Worm (Caenorhabditis elegans): ENCODE data around the gene Y48E1B.8.
A peak's percentile ranks its signal among the peaks of the same experiment; 100 is the strongest.

Gene Y48E1B.8

DNA sequence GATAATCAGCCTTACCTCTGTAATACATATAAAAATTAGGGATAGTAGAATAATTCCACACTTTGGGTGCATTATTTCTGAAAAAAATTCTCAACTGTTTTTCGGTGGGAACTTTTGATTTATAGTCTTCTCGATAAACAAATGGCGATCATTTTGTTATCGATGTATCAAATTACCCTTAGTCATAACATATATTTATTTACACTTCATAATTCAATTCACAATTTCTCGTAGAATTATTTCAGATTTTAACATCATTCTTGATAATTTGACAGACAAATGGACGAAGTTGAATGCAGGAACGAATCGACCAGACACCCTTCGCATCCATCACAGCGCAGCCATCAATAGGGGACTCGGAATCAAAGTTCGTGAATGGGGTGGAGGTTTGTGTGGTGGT, 5.0 kb downstream of the Y48E1B.8 start, which contains the start of gene clec-145:
Gene clec-145 (minus strand): TSS at position 101 of the 400 bp plus-strand sequence.
- TF ChIP-seq hmg-4 (GFP tag; optimal IDR thresholded peaks at IDR 0.05): no peak
- TF ChIP-seq ceh-36 (tag; optimal IDR thresholded peaks at IDR 0.05): no peak
- no peak for TF ChIP-seq pes-1 (GFP tag; IDR thresholded peaks at IDR 0.05)
- TF ChIP-seq ets-7 (tag; optimal IDR thresholded peaks at IDR 0.05): no peak

DNA sequence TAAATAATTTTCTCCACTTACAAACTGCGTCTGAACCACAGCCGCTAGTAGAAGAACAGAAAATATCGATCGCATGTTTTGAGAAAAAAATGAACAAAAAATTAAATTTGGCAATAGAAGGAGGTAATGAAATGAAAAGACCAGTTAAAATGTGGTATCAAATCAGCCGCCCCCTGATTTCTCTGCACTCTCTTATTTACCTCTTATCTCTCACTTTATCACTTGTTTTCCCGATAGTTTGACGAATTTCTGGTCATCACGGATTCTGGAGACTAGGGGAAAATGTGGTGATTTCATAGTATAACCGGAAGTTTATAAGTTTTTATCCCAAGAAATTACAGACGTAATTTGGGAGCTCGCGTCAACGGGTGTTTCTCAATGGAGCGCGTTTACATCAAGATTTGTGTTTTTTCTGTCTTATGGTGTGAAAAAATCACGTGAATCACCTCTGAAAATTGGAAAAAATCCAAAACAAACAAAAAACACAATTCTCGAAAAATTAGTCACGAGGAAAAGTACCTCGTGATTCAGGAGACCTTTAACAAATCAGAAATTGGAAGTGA, 8.2 kb downstream of the Y48E1B.8 start, which contains the start of gene clec-146:
Gene clec-146 (minus strand): TSS at position 116 of the 563 bp plus-strand sequence.
- TF ChIP-seq tra-4 (tag; optimal IDR thresholded peaks at IDR 0.05) (no peak), scrt-1 (GFP tag; IDR thresholded peaks at IDR 0.05) (no peak), F13C5.2 (tag; optimal IDR thresholded peaks at IDR 0.05) (no peak), tbx-11 (GFP tag; IDR thresholded peaks at IDR 0.05) (no peak), aly-1 (tag; optimal IDR thresholded peaks at IDR 0.05) (no peak), hmbx-1 (tag; optimal IDR thresholded peaks at IDR 0.05) (no peak), ceh-36 (tag; optimal IDR thresholded peaks at IDR 0.05) (no peak), hmg-4 (GFP tag; optimal IDR thresholded peaks at IDR 0.05) (no peak), sea-1 (GFP tag; conservative IDR thresholded peaks at IDR 0.05) (no peak), ets-7 (tag; optimal IDR thresholded peaks at IDR 0.05) (no peak), flt-1 (GFP tag; IDR thresholded peaks at IDR 0.05) (no peak), hnd-1 (tag; optimal IDR thresholded peaks at IDR 0.05) (no peak), B0310.2 (tag; optimal IDR thresholded peaks at IDR 0.05) (no peak), ceh-13 (GFP tag; optimal IDR thresholded peaks at IDR 0.05) (no peak), ama-1 (optimal IDR thresholded peaks at IDR 0.05) (no peak), tbx-37 (GFP tag; conservative IDR thresholded peaks at IDR 0.05) (no peak)

DNA sequence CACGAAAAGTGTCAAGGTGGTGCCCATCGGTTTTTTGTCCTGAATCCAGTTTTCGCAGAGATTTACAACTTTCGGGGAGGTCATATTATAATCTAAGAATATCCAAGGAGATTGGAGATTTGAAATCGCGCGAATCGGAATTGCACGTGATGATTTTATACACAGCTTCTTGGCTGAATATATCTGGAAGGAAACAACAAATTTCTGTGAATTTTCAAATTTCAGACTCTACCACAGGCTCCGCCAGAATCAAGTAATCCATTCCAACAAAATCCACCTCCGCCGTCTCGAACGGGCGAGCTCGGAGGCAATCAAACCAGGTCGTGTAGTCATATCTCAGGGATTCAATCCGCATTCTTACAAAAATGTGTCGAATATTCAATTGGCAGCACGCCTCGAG, 9.8 kb downstream of the Y48E1B.8 start:
- TF ChIP-seq pes-1 (GFP tag; IDR thresholded peaks at IDR 0.05) (no peak), B0310.2 (tag; optimal IDR thresholded peaks at IDR 0.05) (no peak), hmbx-1 (tag; optimal IDR thresholded peaks at IDR 0.05) (no peak), scrt-1 (GFP tag; IDR thresholded peaks at IDR 0.05) (no peak), tbx-37 (GFP tag; conservative IDR thresholded peaks at IDR 0.05) (no peak), ceh-36 (tag; optimal IDR thresholded peaks at IDR 0.05) (no peak), flt-1 (GFP tag; IDR thresholded peaks at IDR 0.05) (no peak), F13C5.2 (tag; optimal IDR thresholded peaks at IDR 0.05) (no peak), sea-1 (GFP tag; conservative IDR thresholded peaks at IDR 0.05) (no peak), tbx-11 (GFP tag; IDR thresholded peaks at IDR 0.05) (no peak), tra-4 (tag; optimal IDR thresholded peaks at IDR 0.05) (no peak), aly-1 (tag; optimal IDR thresholded peaks at IDR 0.05) (no peak)

DNA sequence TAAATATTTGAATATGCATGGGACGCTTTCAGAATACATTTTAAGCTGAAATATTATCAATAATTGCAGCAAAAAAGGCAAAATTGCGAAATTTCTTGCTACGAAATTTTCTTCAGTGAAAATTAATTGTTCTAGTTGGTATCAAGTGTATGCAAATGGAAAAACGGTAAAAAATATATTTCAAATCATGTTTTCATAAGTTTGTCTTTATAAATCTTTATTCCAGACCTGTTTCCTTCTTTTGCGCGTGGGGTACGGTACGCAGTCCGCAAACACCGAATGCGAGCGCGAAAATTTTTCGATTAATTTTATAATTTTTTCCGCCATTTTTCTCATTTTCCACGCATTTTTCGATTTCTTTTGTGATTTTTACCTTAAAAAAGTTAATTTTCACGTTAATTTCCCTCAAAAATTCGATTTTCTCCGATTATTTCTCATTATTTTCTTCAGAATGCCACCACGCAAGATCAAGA, 11.0 kb downstream of the Y48E1B.8 start, which contains the start of the genes fbxc-23 and csc-1:
Gene fbxc-23 (minus strand): TSS at position 51 of the 473 bp plus-strand sequence.
Gene csc-1 (plus strand): TSS at position 451 of the 473 bp plus-strand sequence.
- TF ChIP-seq F13C5.2 (tag; optimal IDR thresholded peaks at IDR 0.05) (peak; percentile 49), tra-4 (tag; optimal IDR thresholded peaks at IDR 0.05) (no peak)

DNA sequence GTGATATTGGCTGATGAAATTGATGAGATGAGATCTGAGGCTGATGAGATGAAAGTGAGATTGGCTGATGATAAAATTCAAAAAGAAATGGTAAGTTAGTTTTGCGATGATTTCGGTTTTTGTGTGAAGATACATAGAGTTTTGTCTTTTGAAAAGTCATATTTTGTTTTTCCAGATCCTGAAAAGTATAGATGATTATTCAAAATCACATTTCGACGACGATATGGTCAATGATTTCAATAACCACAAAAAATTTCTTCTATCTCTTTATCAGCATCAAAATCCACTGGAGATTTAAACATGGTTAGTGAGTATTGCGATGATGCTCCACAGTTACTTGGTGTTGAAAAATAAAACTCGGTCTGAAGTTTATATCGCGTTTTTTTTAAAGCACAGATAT, 15.4 kb downstream of the Y48E1B.8 start, which contains the start of gene csp-1:
Gene csp-1 (plus strand): TSS at position 301 of the 400 bp plus-strand sequence.
- TF ChIP-seq tra-4 (tag; optimal IDR thresholded peaks at IDR 0.05) (no peak), B0310.2 (tag; optimal IDR thresholded peaks at IDR 0.05) (no peak), flt-1 (GFP tag; IDR thresholded peaks at IDR 0.05) (no peak), tbx-11 (GFP tag; IDR thresholded peaks at IDR 0.05) (no peak), pes-1 (GFP tag; IDR thresholded peaks at IDR 0.05) (no peak), ama-1 (optimal IDR thresholded peaks at IDR 0.05) (no peak), sea-1 (GFP tag; conservative IDR thresholded peaks at IDR 0.05) (no peak), ceh-36 (tag; optimal IDR thresholded peaks at IDR 0.05) (no peak), ceh-13 (GFP tag; optimal IDR thresholded peaks at IDR 0.05) (no peak), F13C5.2 (tag; optimal IDR thresholded peaks at IDR 0.05) (no peak), aly-1 (tag; optimal IDR thresholded peaks at IDR 0.05) (no peak), scrt-1 (GFP tag; IDR thresholded peaks at IDR 0.05) (no peak), tbx-37 (GFP tag; conservative IDR thresholded peaks at IDR 0.05) (no peak), ets-7 (tag; optimal IDR thresholded peaks at IDR 0.05) (no peak), hmg-4 (GFP tag; optimal IDR thresholded peaks at IDR 0.05) (no peak), hnd-1 (tag; optimal IDR thresholded peaks at IDR 0.05) (no peak), hmbx-1 (tag; optimal IDR thresholded peaks at IDR 0.05) (no peak)

DNA sequence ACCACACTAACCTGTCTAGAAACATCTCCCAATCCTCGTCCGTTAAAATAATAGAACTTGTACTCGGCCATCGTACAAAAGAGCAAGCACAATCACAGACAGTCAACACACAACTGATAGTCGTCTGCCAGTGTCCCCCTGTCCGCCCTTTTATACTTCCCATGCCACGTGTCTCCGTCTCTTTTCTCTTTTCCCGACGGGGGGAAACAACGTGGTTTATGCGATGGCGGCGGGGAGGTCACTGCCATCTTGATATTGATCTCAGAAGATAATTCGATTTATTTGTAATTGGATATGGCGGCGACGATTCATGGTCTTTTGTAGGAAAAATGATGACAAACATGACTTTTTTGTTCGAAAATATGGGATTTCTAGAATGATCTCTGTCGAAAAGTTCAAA, 24.1 kb downstream of the Y48E1B.8 start, which contains the start of gene gst-20:
Gene gst-20 (minus strand): TSS at position 170 of the 400 bp plus-strand sequence.
- TF ChIP-seq ceh-36 (tag; optimal IDR thresholded peaks at IDR 0.05) (no peak), ama-1 (optimal IDR thresholded peaks at IDR 0.05) (no peak), aly-1 (tag; optimal IDR thresholded peaks at IDR 0.05) (no peak), hmbx-1 (tag; optimal IDR thresholded peaks at IDR 0.05) (no peak), ceh-13 (GFP tag; optimal IDR thresholded peaks at IDR 0.05) (no peak), tbx-37 (GFP tag; conservative IDR thresholded peaks at IDR 0.05) (no peak), ets-7 (tag; optimal IDR thresholded peaks at IDR 0.05) (no peak), F13C5.2 (tag; optimal IDR thresholded peaks at IDR 0.05) (no peak), tbx-11 (GFP tag; IDR thresholded peaks at IDR 0.05) (no peak), hnd-1 (tag; optimal IDR thresholded peaks at IDR 0.05) (no peak)

DNA sequence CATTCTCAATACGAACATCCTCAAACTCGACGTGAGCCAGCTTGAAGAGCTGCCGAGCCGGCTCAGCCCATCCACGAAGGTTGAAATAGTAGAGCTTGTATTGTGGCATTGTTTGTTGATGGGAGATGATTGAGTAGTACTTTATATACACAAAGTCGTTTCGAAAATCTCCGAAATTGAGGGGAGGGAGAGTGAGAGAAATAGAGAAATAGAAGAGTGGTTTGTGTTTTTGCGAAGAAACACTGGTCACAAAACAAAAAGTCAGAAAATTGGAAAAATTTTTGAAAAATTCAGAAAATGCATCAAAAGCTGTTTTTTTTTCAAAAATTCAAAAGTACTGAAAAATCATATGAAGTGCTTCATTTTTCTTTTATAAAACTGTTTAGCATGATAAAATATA, 25.7 kb downstream of the Y48E1B.8 start, which contains the start of gene gst-24:
Gene gst-24 (minus strand): TSS at position 181 of the 400 bp plus-strand sequence.
- no peak for TF ChIP-seq pes-1 (GFP tag; IDR thresholded peaks at IDR 0.05)
- no peak for TF ChIP-seq aly-1 (tag; optimal IDR thresholded peaks at IDR 0.05)
- no peak for TF ChIP-seq ama-1 (optimal IDR thresholded peaks at IDR 0.05)
- TF ChIP-seq tra-4 (tag; optimal IDR thresholded peaks at IDR 0.05): no peak
- no peak for TF ChIP-seq tbx-11 (GFP tag; IDR thresholded peaks at IDR 0.05)
- TF ChIP-seq scrt-1 (GFP tag; IDR thresholded peaks at IDR 0.05): no peak
- TF ChIP-seq B0310.2 (tag; optimal IDR thresholded peaks at IDR 0.05): no peak
- no peak for TF ChIP-seq sea-1 (GFP tag; conservative IDR thresholded peaks at IDR 0.05)
- no peak for TF ChIP-seq hmbx-1 (tag; optimal IDR thresholded peaks at IDR 0.05)
- no peak for TF ChIP-seq F13C5.2 (tag; optimal IDR thresholded peaks at IDR 0.05)
- no peak for TF ChIP-seq flt-1 (GFP tag; IDR thresholded peaks at IDR 0.05)
- TF ChIP-seq hmg-4 (GFP tag; optimal IDR thresholded peaks at IDR 0.05): no peak
- no peak for TF ChIP-seq ceh-36 (tag; optimal IDR thresholded peaks at IDR 0.05)
- TF ChIP-seq tbx-37 (GFP tag; conservative IDR thresholded peaks at IDR 0.05): no peak
- TF ChIP-seq hnd-1 (tag; optimal IDR thresholded peaks at IDR 0.05): no peak
- TF ChIP-seq ceh-13 (GFP tag; optimal IDR thresholded peaks at IDR 0.05): no peak
- no peak for TF ChIP-seq ets-7 (tag; optimal IDR thresholded peaks at IDR 0.05)

All from whole organism, early embryonic.